Comparison of ENCODE assay signal across 2 worm cellular contexts in genomic region chrV:19923924-19924323, ce11.
TF ChIP-seq lines count a peak whose summit lies in the region.

Gene skr-4, plus strand, starts transcription at chrV:19924224.

TF ChIP-seq in whole organism, L3 larva, 47 proteins besides CTCF, POLR2A, EP300 and RAD21:
- TF ChIP-seq pha-4 (tag; optimal IDR thresholded peaks at IDR 0.05; lab: Kevin White, UChicago): no peak
- no peak for TF ChIP-seq ztf-11 (tag; optimal IDR thresholded peaks at IDR 0.05; lab: Kevin White, UChicago)
- no peak for TF ChIP-seq sea-2 (GFP tag; optimal IDR thresholded peaks at IDR 0.05; lab: Kevin White, UChicago)
- no peak for TF ChIP-seq egl-27 (tag; optimal IDR thresholded peaks at IDR 0.05; lab: Kevin White, UChicago)
- no peak for TF ChIP-seq nhr-12 (tag; optimal IDR thresholded peaks at IDR 0.05; lab: Kevin White, UChicago)
- TF ChIP-seq mml-1 (tag; optimal IDR thresholded peaks at IDR 0.05; lab: Kevin White, UChicago): no peak
- no peak for TF ChIP-seq zag-1 (tag; optimal IDR thresholded peaks at IDR 0.05; lab: Kevin White, UChicago)
- TF ChIP-seq elt-2 (tag; optimal IDR thresholded peaks at IDR 0.05; lab: Kevin White, UChicago): peak; percentile 10

TF ChIP-seq in whole organism, L4 larva, 104 proteins besides CTCF, POLR2A, EP300 and RAD21:
- TF ChIP-seq pqm-1 (tag; optimal IDR thresholded peaks at IDR 0.05; lab: Kevin White, UChicago): peak; percentile 3
- TF ChIP-seq daf-16 (GFP tag; optimal IDR thresholded peaks at IDR 0.05; lab: Kevin White, UChicago): no peak
- peak; percentile 51 for TF ChIP-seq daf-16 (tag; optimal IDR thresholded peaks at IDR 0.05; lab: Kevin White, UChicago)
- no peak for TF ChIP-seq dpl-1 (GFP tag; optimal IDR thresholded peaks at IDR 0.05; lab: Kevin White, UChicago)

Comparison
In these comparisons a context has a peak if more than half of its experiments do, and no peak if none do; other contexts are left out.
1. Of the 28 proteins assayed by ChIP-seq in both whole organism, L4 larva and whole organism, L3 larva: peak only in whole organism, L4 larva: pqm-1; only in whole organism, L3 larva: none; in both: none; in neither: 27.